Worm (Caenorhabditis elegans) whole organism, midembryonic: Measurements from ENCODE around the gene clec-164.

Source experiments
- T22C8.4 ChIP-seq: fragments of 200-800 bp; sonication (Bioruptor generic); IDR thresholded peaks from 2 replicates; pipeline ENCODE4 v1.3.6; 2022; ENCODE audit warnings: missing genetic modification characterization, missing compliant biosample characterization
- cog-1 ChIP-seq: sonication (generic microtip); optimal IDR thresholded peaks from 2 replicates; lab custom pipeline; 2016; ENCODE audit warnings: missing genetic modification characterization, missing compliant biosample characterization
- flt-1 ChIP-seq: fragments of 200-800 bp; sonication (Bioruptor generic); IDR thresholded peaks from 2 replicates; pipeline ENCODE4 v1.3.6; 2022; ENCODE audit warnings: missing genetic modification characterization, missing compliant biosample characterization
- klf-2 ChIP-seq: fragments of 200-800 bp; sonication (Bioruptor generic); conservative IDR thresholded peaks from 2 replicates; pipeline ENCODE4 v1.3.6; 2022; ENCODE audit warnings: missing genetic modification reagents, missing genetic modification characterization, missing compliant biosample characterization
- med-1 ChIP-seq: sonication (generic microtip); optimal IDR thresholded peaks from 2 replicates; lab custom pipeline; 2017; ENCODE audit warnings: missing genetic modification characterization, mild to moderate bottlenecking, missing compliant biosample characterization, antibody characterized with exemption, missing genetic modification reagents; ENCODE audit not compliant: insufficient read depth
- ref-1 ChIP-seq: fragments of 200-800 bp; sonication (Bioruptor generic); conservative IDR thresholded peaks from 2 replicates; pipeline ENCODE4 v1.3.6; 2022; ENCODE audit warnings: missing genetic modification reagents, missing genetic modification characterization, missing compliant biosample characterization
- tab-1 ChIP-seq: fragments of 200-800 bp; sonication (Bioruptor generic); IDR thresholded peaks from 2 replicates; pipeline ENCODE4 v1.3.6; 2022; ENCODE audit warnings: missing genetic modification characterization, missing compliant biosample characterization
- ztf-23 ChIP-seq: fragments of 200-800 bp; sonication (Bioruptor generic); IDR thresholded peaks from 2 replicates; pipeline ENCODE4 v1.3.6; 2022; ENCODE audit warnings: missing genetic modification reagents, missing genetic modification characterization, missing compliant biosample characterization
- ztf-29 ChIP-seq: fragments of 200-800 bp; sonication (Bioruptor generic); IDR thresholded peaks from 2 replicates; pipeline ENCODE4 v1.3.6; 2022; ENCODE audit warnings: missing genetic modification reagents, missing genetic modification characterization, missing compliant biosample characterization

ce11 chrIV:741831-742230, 25.4 kb downstream of the clec-164 start:
- no peak for TF ChIP-seq tab-1
- TF ChIP-seq cog-1 (tag; lab: Kevin White, UChicago) = no peak
- TF ChIP-seq ztf-29 (GFP tag; lab: Robert Waterston, UW) = no peak
- TF ChIP-seq flt-1 (GFP tag; lab: Robert Waterston, UW) = no peak
- no peak for TF ChIP-seq ztf-23
- TF ChIP-seq ref-1 (GFP tag; lab: Robert Waterston, UW) = no peak
- no peak for TF ChIP-seq T22C8.4 (GFP tag; lab: Robert Waterston, UW)
- no peak for TF ChIP-seq med-1
- no peak for TF ChIP-seq klf-2
